Fruit fly (Drosophila melanogaster): ENCODE measurements around the gene side-III.

Gene side-III

dm6 chr3R:5881308-5881707, 78.0 kb downstream of the side-III start:
- TF ChIP-seq CG6276 (GFP tag; optimal IDR thresholded peaks at IDR 0.05) (no peak), Hr4 (GFP tag; optimal IDR thresholded peaks at IDR 0.05) (no peak), svp (GFP tag) (peak; percentile 98), Gug (GFP tag; IDR thresholded peaks at IDR 0.05) (no peak), fkh (GFP tag; optimal IDR thresholded peaks at IDR 0.05) (no peak), Hr38 (GFP tag; optimal IDR thresholded peaks at IDR 0.05) (no peak)

- TF ChIP-seq CG11902 (GFP tag; optimal IDR thresholded peaks at IDR 0.05) (no peak), CG11294 (GFP tag; IDR thresholded peaks at IDR 0.05) (no peak), CG6163 (GFP tag; IDR thresholded peaks at IDR 0.05) (no peak), Ets96B (tag; optimal IDR thresholded peaks at IDR 0.05) (no peak), CG8632 (GFP tag; optimal IDR thresholded peaks at IDR 0.05) (no peak), CG15336 (GFP tag; IDR thresholded peaks at IDR 0.05) (no peak), Hr38 (GFP tag; optimal IDR thresholded peaks at IDR 0.05) (no peak), fd59A (GFP tag; optimal IDR thresholded peaks at IDR 0.05) (no peak), CG6854 (GFP tag; optimal IDR thresholded peaks at IDR 0.05) (no peak), CG11762 (GFP tag; optimal IDR thresholded peaks at IDR 0.05; ENCODE audit: insufficient read depth) (no peak), fd85E (GFP tag; optimal IDR thresholded peaks at IDR 0.05) (no peak), eg (GFP tag; IDR thresholded peaks at IDR 0.05) (no peak), vri (GFP tag; optimal IDR thresholded peaks at IDR 0.05) (no peak), CG16779 (tag; optimal IDR thresholded peaks at IDR 0.05) (no peak), CG9139 (GFP tag; optimal IDR thresholded peaks at IDR 0.05) (no peak), Ets21C (GFP tag; optimal IDR thresholded peaks at IDR 0.05) (no peak), OdsH (GFP tag; optimal IDR thresholded peaks at IDR 0.05) (no peak), Gug (GFP tag; IDR thresholded peaks at IDR 0.05) (no peak), Sox14 (GFP tag; optimal IDR thresholded peaks at IDR 0.05) (no peak)
Measured at dm6 chr3R:5877367-5877766, 82.0 kb downstream of the side-III start.

dm6 chr3R:5871393-5871792, 88.0 kb downstream of the side-III start:
- TF ChIP-seq pdm3 (GFP tag; optimal IDR thresholded peaks at IDR 0.05) (peak; percentile 9), Eip93F (GFP tag; optimal IDR thresholded peaks at IDR 0.05) (no peak), CG10669 (GFP tag; optimal IDR thresholded peaks at IDR 0.05) (peak; percentile 24), CG31627 (GFP tag; optimal IDR thresholded peaks at IDR 0.05) (peak; percentile 3), CG11762 (GFP tag; optimal IDR thresholded peaks at IDR 0.05; ENCODE audit: insufficient read depth) (no peak), CG10631 (GFP tag; optimal IDR thresholded peaks at IDR 0.05) (peak; percentile 34), eg (GFP tag; IDR thresholded peaks at IDR 0.05) (peak; percentile 12; the same call in 1 of the 3 replicates), fd59A (GFP tag; optimal IDR thresholded peaks at IDR 0.05) (peak; percentile 6), svp (GFP tag) (peak; percentile 64), CG6163 (GFP tag; IDR thresholded peaks at IDR 0.05) (peak; percentile 11; the same call in 1 of the 3 replicates), Sox102F (GFP tag; optimal IDR thresholded peaks at IDR 0.05) (no peak), OdsH (GFP tag; optimal IDR thresholded peaks at IDR 0.05) (peak; percentile 5), CG7368 (GFP tag; optimal IDR thresholded peaks at IDR 0.05) (no peak), achi (GFP tag; optimal IDR thresholded peaks at IDR 0.05) (peak; percentile 2), Smox (GFP tag; optimal IDR thresholded peaks at IDR 0.05) (no peak), CG32006 (GFP tag; optimal IDR thresholded peaks at IDR 0.05) (peak; percentile 3), topi (GFP tag; optimal IDR thresholded peaks at IDR 0.05) (peak; percentile 3), acj6 (GFP tag; optimal IDR thresholded peaks at IDR 0.05) (peak; percentile 9)

- TF ChIP-seq CG8119 (GFP tag; IDR thresholded peaks at IDR 0.05): no peak
- no peak for TF ChIP-seq CG32006 (GFP tag; optimal IDR thresholded peaks at IDR 0.05)
- TF ChIP-seq CG4318 (GFP tag; optimal IDR thresholded peaks at IDR 0.05): no peak
- peak; percentile 21; the same call in 1 of the 3 replicates for TF ChIP-seq eg (GFP tag; IDR thresholded peaks at IDR 0.05)
- no peak for TF ChIP-seq Hr4 (GFP tag; optimal IDR thresholded peaks at IDR 0.05)
- TF ChIP-seq Ets21C (GFP tag; optimal IDR thresholded peaks at IDR 0.05): peak; percentile 15
- TF ChIP-seq dsx (GFP tag; optimal IDR thresholded peaks at IDR 0.05; ENCODE audit: poor library complexity, severe bottlenecking): peak; percentile 34
- TF ChIP-seq acj6 (GFP tag; optimal IDR thresholded peaks at IDR 0.05): no peak
- no peak for TF ChIP-seq CG6276 (GFP tag; optimal IDR thresholded peaks at IDR 0.05)
- TF ChIP-seq Ets96B (tag; optimal IDR thresholded peaks at IDR 0.05): no peak
- TF ChIP-seq vri (GFP tag; optimal IDR thresholded peaks at IDR 0.05): peak; percentile 94
- TF ChIP-seq CG10631 (GFP tag; optimal IDR thresholded peaks at IDR 0.05): peak; percentile 23
- TF ChIP-seq CG8632 (GFP tag; optimal IDR thresholded peaks at IDR 0.05): no peak
- peak; percentile 5 for TF ChIP-seq CG6808 (GFP tag; optimal IDR thresholded peaks at IDR 0.05)
- TF ChIP-seq CG3032 (tag; optimal IDR thresholded peaks at IDR 0.05): peak; percentile 19
- TF ChIP-seq Eip93F (GFP tag; optimal IDR thresholded peaks at IDR 0.05): no peak
- no peak for TF ChIP-seq CG6792 (GFP tag; optimal IDR thresholded peaks at IDR 0.05)
- TF ChIP-seq dac (GFP tag; optimal IDR thresholded peaks at IDR 0.05): no peak
- TF ChIP-seq Sox14 (GFP tag; optimal IDR thresholded peaks at IDR 0.05): peak; percentile 77
- peak; percentile 4 for TF ChIP-seq net (GFP tag; optimal IDR thresholded peaks at IDR 0.05)
- no peak for TF ChIP-seq Gug (GFP tag; IDR thresholded peaks at IDR 0.05)
- TF ChIP-seq CG15336 (GFP tag; IDR thresholded peaks at IDR 0.05): peak; percentile 34; the same call in 1 of the 2 replicates
- no peak for TF ChIP-seq fd59A (GFP tag; optimal IDR thresholded peaks at IDR 0.05)
- TF ChIP-seq CG31627 (GFP tag; optimal IDR thresholded peaks at IDR 0.05): peak; percentile 41
Measured at dm6 chr3R:5862032-5862641, 97.2 kb downstream of the side-III start, which contains the start of gene CG2017. TSS of gene CG2017 (minus strand) at chr3R:5862405.

Measured in whole organism, prepupa.